Worm (Caenorhabditis elegans) whole organism, mixed stage, embryonic: ENCODE data around the gene Y53C12A.3.

Source experiments
- elt-3 ChIP-seq: fragments of 150-350 bp; optimal IDR thresholded peaks from 2 replicates; lab custom pipeline; 2014; ENCODE audit warnings: missing biosample characterization, missing genetic modification characterization
- lin-13 ChIP-seq: fragments of 150-350 bp; optimal IDR thresholded peaks from 2 replicates; lab custom pipeline; 2014; ENCODE audit warnings: missing biosample characterization, missing genetic modification characterization
- snpc-4 ChIP-seq: fragments of 150-350 bp; optimal IDR thresholded peaks from 2 replicates; lab custom pipeline; 2014; ENCODE audit warnings: missing biosample characterization, missing genetic modification characterization
- sptf-1 ChIP-seq: sonication (generic microtip); optimal IDR thresholded peaks from 2 replicates; lab custom pipeline; 2017; ENCODE audit warnings: mild to moderate bottlenecking, missing genetic modification characterization, moderate library complexity, missing compliant biosample characterization
- unc-39 ChIP-seq: fragments of 150-350 bp; optimal IDR thresholded peaks from 2 replicates; lab custom pipeline; 2014; ENCODE audit warnings: missing biosample characterization, missing genetic modification characterization
- unc-62 ChIP-seq: fragments of 150-350 bp; optimal IDR thresholded peaks from 2 replicates; lab custom pipeline; 2014; ENCODE audit warnings: missing biosample characterization, missing genetic modification reagents, missing genetic modification characterization
- ztf-11 ChIP-seq: fragments of 150-350 bp; optimal IDR thresholded peaks from 2 replicates; lab custom pipeline; 2014; ENCODE audit warnings: missing biosample characterization, missing genetic modification characterization

DNA sequence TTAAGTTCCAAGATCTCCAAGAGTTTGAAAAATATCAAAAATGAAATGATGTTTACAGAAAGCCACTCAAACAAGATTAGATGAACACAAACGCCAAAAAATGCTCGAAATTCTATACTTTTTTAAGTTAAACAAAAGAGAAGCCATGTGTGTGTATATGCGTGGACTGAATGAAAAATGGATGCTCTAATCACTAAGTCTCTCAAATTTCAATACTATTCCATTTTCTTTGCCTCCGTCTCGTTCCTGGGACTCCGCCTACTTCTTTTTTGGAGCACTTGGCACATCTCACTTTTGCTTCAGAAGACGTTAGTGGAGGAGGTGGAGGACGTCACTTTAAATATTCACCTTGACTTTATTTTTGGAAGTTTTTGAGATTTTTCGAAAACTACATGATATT lies 26.2 kb downstream of the Y53C12A.3 start:
- TF ChIP-seq ztf-11 (tag; lab: Kevin White, UChicago) = no peak
- no peak for TF ChIP-seq snpc-4 (tag; lab: Kevin White, UChicago)
- TF ChIP-seq unc-39 (tag; lab: Kevin White, UChicago) = no peak
- no peak for TF ChIP-seq sptf-1 (tag; lab: Kevin White, UChicago)
- no peak for TF ChIP-seq elt-3
- TF ChIP-seq lin-13 = no peak
- no peak for TF ChIP-seq unc-62 (GFP tag; lab: Kevin White, UChicago)
